Fruit fly (Drosophila melanogaster): Measurements from ENCODE around the gene SP1029.

DNA sequence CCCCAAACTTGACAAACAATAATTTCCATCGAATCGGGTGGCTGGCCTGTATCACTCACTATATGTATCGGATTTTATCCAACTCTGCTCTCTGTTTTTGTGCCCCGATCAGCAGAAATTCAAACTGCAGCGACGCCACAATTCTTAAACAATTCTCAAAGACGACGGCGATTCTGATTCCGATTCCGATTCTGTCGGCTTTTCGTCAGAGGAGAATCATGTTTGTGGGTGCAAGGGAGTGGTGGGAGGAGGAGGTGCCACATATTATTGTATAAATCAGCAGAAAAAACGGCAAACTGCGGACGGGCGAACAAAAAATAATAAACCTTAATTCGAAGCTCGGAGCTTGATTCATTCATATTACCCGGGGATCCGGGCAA is 33.8 kb downstream of the SP1029 start:
- TF ChIP-seq CTCF (optimal IDR thresholded peaks at IDR 0.05) (no peak), CG8478 (optimal IDR thresholded peaks at IDR 0.05) (no peak)

Data from S2 (cell line).